Worm (Caenorhabditis elegans) whole organism, late embryonic: ENCODE results near the gene col-148.

Experiments
- C38D4.7 ChIP-seq: fragments of 200-800 bp; sonication (Bioruptor generic); optimal IDR thresholded peaks from 2 replicates; lab custom pipeline; 2018; ENCODE audit warnings: mild to moderate bottlenecking, missing genetic modification characterization, moderate library complexity, missing compliant biosample characterization
- K02D7.2 ChIP-seq: sonication (generic microtip); optimal IDR thresholded peaks from 2 replicates; lab custom pipeline; 2017; ENCODE audit warnings: mild to moderate bottlenecking, missing genetic modification characterization, missing compliant biosample characterization
- ceh-2 ChIP-seq: sonication (generic microtip); optimal IDR thresholded peaks from 2 replicates; lab custom pipeline; 2016; ENCODE audit warnings: missing genotype, missing genetic modification characterization, missing compliant biosample characterization
- ceh-30 ChIP-seq: fragments of 150-350 bp; optimal IDR thresholded peaks from 2 replicates; lab custom pipeline; 2014; ENCODE audit warnings: missing biosample characterization, missing genetic modification characterization
- ceh-31 ChIP-seq: sonication (generic microtip); optimal IDR thresholded peaks from 2 replicates; lab custom pipeline; 2016; ENCODE audit warnings: missing genetic modification characterization, missing compliant biosample characterization
- ceh-48 ChIP-seq: sonication (generic microtip); optimal IDR thresholded peaks from 2 replicates; lab custom pipeline; 2016; ENCODE audit warnings: missing genetic modification characterization, inconsistent platforms, missing compliant biosample characterization
- ceh-9 ChIP-seq: sonication (generic microtip); optimal IDR thresholded peaks from 2 replicates; lab custom pipeline; 2016; ENCODE audit warnings: mild to moderate bottlenecking, missing genetic modification characterization, inconsistent platforms, missing compliant biosample characterization
- dmd-4 ChIP-seq: sonication (generic microtip); optimal IDR thresholded peaks from 2 replicates; lab custom pipeline; 2016; ENCODE audit warnings: borderline replicate concordance, missing genetic modification characterization, missing compliant biosample characterization
- eyg-1 ChIP-seq: sonication (generic microtip); optimal IDR thresholded peaks from 2 replicates; lab custom pipeline; 2016; ENCODE audit warnings: missing genotype, missing genetic modification characterization, missing compliant biosample characterization
- gmeb-2 ChIP-seq: sonication (generic microtip); optimal IDR thresholded peaks from 2 replicates; lab custom pipeline; 2016; ENCODE audit warnings: missing genetic modification characterization, inconsistent platforms, missing compliant biosample characterization
- hlh-13 ChIP-seq: fragments of 200-800 bp; sonication (Bioruptor generic); optimal IDR thresholded peaks from 2 replicates; lab custom pipeline; 2018; ENCODE audit warnings: mild to moderate bottlenecking, missing genetic modification characterization, missing compliant biosample characterization
- hlh-6 ChIP-seq: sonication (generic microtip); optimal IDR thresholded peaks from 2 replicates; lab custom pipeline; 2016; ENCODE audit warnings: missing genotype, missing genetic modification characterization, missing compliant biosample characterization
- lim-6 ChIP-seq: sonication (generic microtip); optimal IDR thresholded peaks from 2 replicates; lab custom pipeline; 2016; ENCODE audit warnings: missing genetic modification characterization, missing compliant biosample characterization
- nfya-1 ChIP-seq: sonication (generic microtip); optimal IDR thresholded peaks from 2 replicates; lab custom pipeline; 2017; ENCODE audit warnings: missing genetic modification characterization, mild to moderate bottlenecking, missing compliant biosample characterization, antibody characterized with exemption, moderate library complexity
- nhr-11 ChIP-seq: fragments of 150-350 bp; optimal IDR thresholded peaks from 2 replicates; lab custom pipeline; 2014; ENCODE audit warnings: missing biosample characterization, missing genetic modification characterization
- odd-2 ChIP-seq: sonication (generic microtip); optimal IDR thresholded peaks from 2 replicates; lab custom pipeline; 2017; ENCODE audit warnings: antibody characterized with exemption, mild to moderate bottlenecking, missing genetic modification characterization, missing compliant biosample characterization
- pag-3 ChIP-seq: sonication (generic microtip); optimal IDR thresholded peaks from 2 replicates; lab custom pipeline; 2016; ENCODE audit warnings: missing compliant biosample characterization, missing genetic modification characterization, borderline replicate concordance
- pat-9 ChIP-seq: fragments of 200-800 bp; sonication (Bioruptor generic); optimal IDR thresholded peaks from 2 replicates; lab custom pipeline; 2018; ENCODE audit warnings: mild to moderate bottlenecking, missing genetic modification characterization, moderate library complexity, missing compliant biosample characterization
- sox-4 ChIP-seq: sonication (generic microtip); optimal IDR thresholded peaks from 2 replicates; lab custom pipeline; 2017; ENCODE audit warnings: mild to moderate bottlenecking, missing genetic modification characterization, inconsistent platforms, missing compliant biosample characterization
- tbx-2 ChIP-seq: sonication (generic microtip); optimal IDR thresholded peaks from 2 replicates; lab custom pipeline; 2016; ENCODE audit warnings: missing genetic modification characterization, missing compliant biosample characterization
- zip-5 ChIP-seq: sonication (generic microtip); optimal IDR thresholded peaks from 2 replicates; lab custom pipeline; 2016; ENCODE audit warnings: missing genetic modification characterization, missing compliant biosample characterization
- ztf-16 ChIP-seq: sonication (generic microtip); optimal IDR thresholded peaks from 2 replicates; lab custom pipeline; 2017; ENCODE audit warnings: missing genetic modification characterization, missing compliant biosample characterization

The col-148 gene

ce11 chrV:10285853-10286252, 44.3 kb downstream of the col-148 start:
- no peak for TF ChIP-seq pag-3
- TF ChIP-seq zip-5 (tag; lab: Kevin White, UChicago) = no peak
- TF ChIP-seq gmeb-2 (tag; lab: Kevin White, UChicago) = no peak
- TF ChIP-seq ztf-16 (tag; lab: Kevin White, UChicago) = no peak
- TF ChIP-seq pat-9 = no peak
- TF ChIP-seq ceh-2 = no peak
- TF ChIP-seq dmd-4 (tag; lab: Kevin White, UChicago) = no peak
- TF ChIP-seq hlh-6 = no peak
- TF ChIP-seq odd-2 = no peak
- no peak for TF ChIP-seq ceh-30 (tag; lab: Kevin White, UChicago)
- TF ChIP-seq ceh-31 (tag; lab: Kevin White, UChicago) = no peak
- TF ChIP-seq hlh-13 = no peak
- no peak for TF ChIP-seq K02D7.2 (tag; lab: Kevin White, UChicago)
- TF ChIP-seq tbx-2 = no peak

ce11 chrV:10287260-10287659, 45.7 kb downstream of the col-148 start, which contains the start of gene B0024.3:
B0024.3 (plus strand) TSS chrV:10287560.
- TF ChIP-seq lim-6 (tag; lab: Kevin White, UChicago) = no peak
- no peak for TF ChIP-seq ceh-9 (tag; lab: Kevin White, UChicago)
- TF ChIP-seq C38D4.7 (GFP tag; lab: Kevin White, UChicago) = no peak
- TF ChIP-seq nfya-1 = no peak

ce11 chrV:10289743-10290142, 48.2 kb downstream of the col-148 start, which contains the start of gene B0024.15:
B0024.15 (plus strand) TSS chrV:10290043.
- no peak for TF ChIP-seq sox-4
- TF ChIP-seq nhr-11 = no peak
- TF ChIP-seq pag-3 = no peak
- TF ChIP-seq lim-6 (tag; lab: Kevin White, UChicago) = no peak
- TF ChIP-seq, all 69 proteins: peak for 0

ce11 chrV:10291848-10292247, 50.3 kb downstream of the col-148 start:
- TF ChIP-seq ceh-48 (tag; lab: Kevin White, UChicago) (no peak), ceh-2 (no peak), tbx-2 (no peak), eyg-1 (tag; lab: Kevin White, UChicago) (no peak)
